Fruit fly (Drosophila melanogaster): ENCODE measurements around the gene okr.

Gene okr

DNA sequence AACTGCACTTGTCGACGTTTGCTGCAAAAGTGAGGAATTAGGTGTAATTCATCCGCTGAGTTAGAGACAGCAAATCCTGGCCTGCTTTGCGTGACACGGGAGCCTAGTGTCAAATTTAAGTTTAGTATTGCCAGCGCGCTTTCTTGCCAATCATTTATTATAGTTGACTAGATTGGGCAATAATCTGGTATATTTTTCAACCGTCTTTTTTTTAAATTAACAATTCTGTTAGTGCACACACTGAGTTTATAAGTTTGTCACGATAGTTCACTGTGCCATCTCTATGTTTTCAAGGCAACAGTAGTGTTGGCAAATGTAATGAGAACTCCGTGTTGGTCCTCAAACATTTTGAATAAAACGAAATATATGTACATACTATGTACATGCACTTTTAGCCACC lies 15.7 kb downstream of the okr start, which contains the start of the genes CG9641 and CG3165 (continued):
- TF ChIP-seq dan (GFP tag; IDR thresholded peaks at IDR 0.05) (peak; percentile 60; the same call in 1 of the 2 replicates), Max (GFP tag; optimal IDR thresholded peaks at IDR 0.05) (peak; percentile 84), CG16779 (GFP tag; IDR thresholded peaks at IDR 0.05) (peak; percentile 76; the same call in 1 of the 2 replicates), PHDP (tag; optimal IDR thresholded peaks at IDR 0.05) (no peak), ERR (GFP tag; optimal IDR thresholded peaks at IDR 0.05) (peak; percentile 85), NFAT (GFP tag; IDR thresholded peaks at IDR 0.05) (peak; percentile 78), ash1 (GFP tag; optimal IDR thresholded peaks at IDR 0.05) (no peak), kni (GFP tag; optimal IDR thresholded peaks at IDR 0.05) (no peak), CG1529 (GFP tag; optimal IDR thresholded peaks at IDR 0.05) (no peak), CG10209 (GFP tag; optimal IDR thresholded peaks at IDR 0.05) (peak; percentile 70), tap (tag; optimal IDR thresholded peaks at IDR 0.05) (no peak), fd3F (GFP tag; optimal IDR thresholded peaks at IDR 0.05) (peak; percentile 69), CG4404 (GFP tag; IDR thresholded peaks at IDR 0.05) (peak; percentile 89), Dip2 (GFP tag; IDR thresholded peaks at IDR 0.05) (no peak), z (GFP tag; IDR thresholded peaks at IDR 0.05) (no peak), Dek (tag; optimal IDR thresholded peaks at IDR 0.05) (peak; percentile 64), Fer1 (GFP tag; optimal IDR thresholded peaks at IDR 0.05) (peak; percentile 82), CG17912 (GFP tag; optimal IDR thresholded peaks at IDR 0.05) (no peak), caup (GFP tag; optimal IDR thresholded peaks at IDR 0.05; ENCODE audit: severe bottlenecking) (peak; percentile 83), Rfx (GFP tag; IDR thresholded peaks at IDR 0.05) (peak; percentile 84), CrebB (tag; optimal IDR thresholded peaks at IDR 0.05) (peak; percentile 63), CG8089 (GFP tag; optimal IDR thresholded peaks at IDR 0.05) (peak; percentile 74), CG9797 (GFP tag; optimal IDR thresholded peaks at IDR 0.05) (peak; percentile 53), CG31441 (GFP tag; IDR thresholded peaks at IDR 0.05) (no peak; the same call in 1 of the 2 replicates), CG2199 (GFP tag; IDR thresholded peaks at IDR 0.05) (peak; percentile 80; the same call in 2 of the 3 replicates), CG12744 (GFP tag; optimal IDR thresholded peaks at IDR 0.05) (peak; percentile 56), Doc3 (GFP tag; IDR thresholded peaks at IDR 0.05; ENCODE audit: partially characterized antibody) (peak; percentile 98), slou (GFP tag; optimal IDR thresholded peaks at IDR 0.05) (peak; percentile 70), seq (GFP tag; IDR thresholded peaks at IDR 0.05) (peak; percentile 69), BEAF-32 (GFP tag; optimal IDR thresholded peaks at IDR 0.05) (peak; percentile 95), Hr39 (optimal IDR thresholded peaks at IDR 0.05) (no peak), Stat92E (GFP tag; optimal IDR thresholded peaks at IDR 0.05) (peak in 1 of 3 experiments; percentile 74), CG12236 (GFP tag; optimal IDR thresholded peaks at IDR 0.05) (peak; percentile 74), C15 (GFP tag; IDR thresholded peaks at IDR 0.05) (no peak), Dp (GFP tag; optimal IDR thresholded peaks at IDR 0.05) (peak; percentile 46), Xbp1 (GFP tag; optimal IDR thresholded peaks at IDR 0.05) (peak; percentile 92), CG6791 (GFP tag; IDR thresholded peaks at IDR 0.05; ENCODE audit: partially characterized antibody) (peak; percentile 92), CG17612 (GFP tag; IDR thresholded peaks at IDR 0.05) (peak; percentile 69; the same call in 1 of the 2 replicates), Trl (optimal IDR thresholded peaks at IDR 0.05) (no peak), Trl (GFP tag; optimal IDR thresholded peaks at IDR 0.05) (peak; percentile 92), CG3995 (GFP tag; optimal IDR thresholded peaks at IDR 0.05) (peak; percentile 61), Bdp1 (GFP tag; optimal IDR thresholded peaks at IDR 0.05) (peak; percentile 83), abd-A (tag; optimal IDR thresholded peaks at IDR 0.05) (no peak), hb (GFP tag; IDR thresholded peaks at IDR 0.05; ENCODE audit: partially characterized antibody) (peak; percentile 94), pzg (GFP tag; optimal IDR thresholded peaks at IDR 0.05) (peak; percentile 62), fu2 (GFP tag; optimal IDR thresholded peaks at IDR 0.05) (peak; percentile 82), chm (GFP tag; IDR thresholded peaks at IDR 0.05) (peak; percentile 70; the same call in 1 of the 2 replicates), CkIIα-i1 (GFP tag; IDR thresholded peaks at IDR 0.05) (no peak), CG3163 (GFP tag; optimal IDR thresholded peaks at IDR 0.05) (peak; percentile 77), CG34422 (GFP tag; IDR thresholded peaks at IDR 0.05) (peak; percentile 80), CG2875 (GFP tag; optimal IDR thresholded peaks at IDR 0.05) (peak; percentile 33)
